Worm (Caenorhabditis elegans) whole organism, mixed stage, embryonic: ENCODE data around the gene C25F9.11.

Experiments
- ces-1 ChIP-seq: fragments of 150-350 bp; optimal IDR thresholded peaks from 2 replicates; lab custom pipeline; 2014; ENCODE audit warnings: missing biosample characterization, missing genetic modification reagents, missing genetic modification characterization
- hlh-1 ChIP-seq: fragments of 150-350 bp; optimal IDR thresholded peaks from 2 replicates; lab custom pipeline; 2014; ENCODE audit warnings: missing biosample characterization, missing genetic modification reagents, missing genetic modification characterization
- mab-5 ChIP-seq: fragments of 150-350 bp; optimal IDR thresholded peaks from 2 replicates; lab custom pipeline; 2014; ENCODE audit warnings: missing biosample characterization, missing genetic modification characterization
- mep-1 ChIP-seq: fragments of 150-350 bp; optimal IDR thresholded peaks from 2 replicates; lab custom pipeline; 2017; ENCODE audit warnings: missing biosample characterization, missing genetic modification reagents, missing genetic modification characterization, inconsistent platforms
- mls-2 ChIP-seq: sonication (generic microtip); optimal IDR thresholded peaks from 2 replicates; lab custom pipeline; 2016; ENCODE audit warnings: mild to moderate bottlenecking, missing genetic modification characterization, moderate library complexity, missing compliant biosample characterization
- nhr-12 ChIP-seq: fragments of 150-350 bp; optimal IDR thresholded peaks from 2 replicates; lab custom pipeline; 2014; ENCODE audit warnings: missing biosample characterization, missing genetic modification characterization
- pha-4 ChIP-seq: fragments of 150-350 bp; optimal IDR thresholded peaks from 2 replicates; lab custom pipeline; 2018; ENCODE audit warnings: missing biosample characterization, missing genetic modification reagents, missing genetic modification characterization
- snpc-4 ChIP-seq: fragments of 150-350 bp; optimal IDR thresholded peaks from 2 replicates; lab custom pipeline; 2014; ENCODE audit warnings: missing biosample characterization, missing genetic modification characterization
- unc-39 ChIP-seq: fragments of 150-350 bp; optimal IDR thresholded peaks from 2 replicates; lab custom pipeline; 2014; ENCODE audit warnings: missing biosample characterization, missing genetic modification characterization

- TF ChIP-seq snpc-4 (tag; lab: Kevin White, UChicago), result no peak
- no peak for TF ChIP-seq ces-1 (GFP tag; lab: Kevin White, UChicago)
- no peak for TF ChIP-seq pha-4 (tag; lab: Kevin White, UChicago)
- no peak for TF ChIP-seq mab-5 (tag; lab: Kevin White, UChicago)
- no peak for TF ChIP-seq mep-1 (tag; lab: Kevin White, UChicago)
- TF ChIP-seq nhr-12, result no peak
- no peak for TF ChIP-seq hlh-1 (tag; lab: Kevin White, UChicago)
- no peak for TF ChIP-seq unc-39 (tag; lab: Kevin White, UChicago)
- no peak for TF ChIP-seq mls-2
Measured at ce11 chrV:19396576-19397313, 36.1 kb downstream of the C25F9.11 start.
